Worm (Caenorhabditis elegans): Measurements from ENCODE around the gene ncr-1.

DNA sequence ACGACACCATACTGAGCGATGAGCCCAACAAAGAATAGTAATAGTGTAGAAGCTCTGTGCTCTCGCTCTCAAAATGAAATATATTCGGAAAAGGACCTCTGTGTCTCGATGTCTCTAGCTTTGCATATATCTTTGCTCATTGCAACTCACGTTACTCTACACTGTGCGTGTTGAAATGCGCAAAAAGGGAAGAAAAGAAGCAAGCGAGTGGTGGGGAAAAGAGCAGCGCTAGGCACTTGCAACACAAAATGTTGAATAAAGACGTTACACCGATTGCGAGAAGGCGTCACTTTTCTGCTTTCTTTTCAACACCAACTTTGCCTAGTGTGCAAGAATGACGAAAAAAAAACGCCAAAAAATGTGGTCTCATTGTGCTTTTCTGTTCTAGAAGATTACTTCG is 54.1 kb downstream of the ncr-1 start:
- no peak for TF ChIP-seq elt-1 (tag; optimal IDR thresholded peaks at IDR 0.05; ENCODE audit: borderline replicate concordance, insufficient read depth)
- TF ChIP-seq pha-4 (tag; optimal IDR thresholded peaks at IDR 0.05) = no peak
- TF ChIP-seq unc-62 (GFP tag; optimal IDR thresholded peaks at IDR 0.05) = no peak
- TF ChIP-seq mep-1 (tag; optimal IDR thresholded peaks at IDR 0.05) = no peak
- no peak for TF ChIP-seq sptf-1 (tag; optimal IDR thresholded peaks at IDR 0.05)
